Worm (Caenorhabditis elegans) whole organism, young adult: Measurements from ENCODE around the gene nhr-260.

ENCODE experiments used
- F37B4.10 ChIP-seq: fragments of 200-800 bp; sonication (Bioruptor generic); IDR thresholded peaks from 2 replicates; pipeline ENCODE4 v1.3.6; 2022; ENCODE audit warnings: missing genetic modification characterization, missing compliant biosample characterization
- atf-7 ChIP-seq: sonication (generic microtip); optimal IDR thresholded peaks from 2 replicates; lab custom pipeline; 2017; ENCODE audit warnings: mild to moderate bottlenecking, missing genetic modification characterization, missing compliant biosample characterization
- egrh-3 ChIP-seq: fragments of 200-800 bp; sonication (Bioruptor generic); IDR thresholded peaks from 2 replicates; pipeline ENCODE4 v1.3.6; 2022; ENCODE audit warnings: missing genetic modification reagents, missing genetic modification characterization, missing compliant biosample characterization
- fkh-3 ChIP-seq: sonication (generic microtip); optimal IDR thresholded peaks from 2 replicates; lab custom pipeline; 2016; ENCODE audit warnings: mild to moderate bottlenecking, missing genetic modification characterization, missing compliant biosample characterization
- hlh-12 ChIP-seq: sonication (generic microtip); optimal IDR thresholded peaks from 2 replicates; lab custom pipeline; 2016; ENCODE audit warnings: missing genetic modification characterization, missing compliant biosample characterization
- nhr-80 ChIP-seq: sonication (generic microtip); optimal IDR thresholded peaks from 2 replicates; lab custom pipeline; 2016; ENCODE audit warnings: missing genetic modification characterization, missing compliant biosample characterization
- snpc-3.4 ChIP-seq: sonication (generic microtip); optimal IDR thresholded peaks from 2 replicates; lab custom pipeline; 2017; ENCODE audit warnings: missing genetic modification characterization, mild to moderate bottlenecking, missing compliant biosample characterization, antibody characterized with exemption, moderate library complexity, missing genotype, missing genetic modification reagents
- zfh-2 ChIP-seq: fragments of 200-800 bp; sonication (Bioruptor generic); conservative IDR thresholded peaks from 2 replicates; pipeline ENCODE4 v1.3.6; 2022; ENCODE audit warnings: missing genetic modification reagents, missing genetic modification characterization, missing compliant biosample characterization
- ztf-6 ChIP-seq: fragments of 200-800 bp; sonication (Bioruptor generic); IDR thresholded peaks from 2 replicates; pipeline ENCODE4 v1.3.6; 2022; ENCODE audit warnings: missing genetic modification reagents, missing genetic modification characterization, missing compliant biosample characterization

nhr-260 gene

ce11 chrV:1465932-1466331 is 45.5 kb downstream of the nhr-260 start:
- TF ChIP-seq zfh-2 (GFP tag; lab: Robert Waterston, UW) (peak; percentile 81), egrh-3 (GFP tag; lab: Robert Waterston, UW) (peak; percentile 81), fkh-3 (peak; percentile 39), ztf-6 (GFP tag; lab: Robert Waterston, UW) (no peak), F37B4.10 (0 out of 2 replicates have a peak, but pooled peaks have one; percentile 18)

ce11 chrV:1464543-1465040 is 46.8 kb downstream of the nhr-260 start, which contains the start of the genes fpn-1.2 and pqn-54:
fpn-1.2 (minus strand) TSS chrV:1464699.
pqn-54 (plus strand) TSS chrV:1464990.
- TF ChIP-seq snpc-3.4 (tag; lab: Kevin White, UChicago): no peak
- peak; percentile 87 for TF ChIP-seq nhr-80
- peak; percentile 9 for TF ChIP-seq atf-7 (tag; lab: Kevin White, UChicago)
- TF ChIP-seq, all 124 proteins: peak for 2

ce11 chrV:1460069-1460468 is 51.4 kb downstream of the nhr-260 start, which contains the start of gene hacd-1:
hacd-1 (plus strand) TSS chrV:1460369.
- TF ChIP-seq hlh-12: no peak
- no peak for TF ChIP-seq ztf-6 (GFP tag; lab: Robert Waterston, UW)
